Worm (Caenorhabditis elegans): ENCODE results near the gene T16A9.5.

- TF ChIP-seq dmd-4 (tag; optimal IDR thresholded peaks at IDR 0.05; ENCODE audit: borderline replicate concordance), result no peak
- no peak for TF ChIP-seq ceh-14 (tag; optimal IDR thresholded peaks at IDR 0.05)
- no peak for TF ChIP-seq pha-4 (tag; optimal IDR thresholded peaks at IDR 0.05)
Measured at ce11 chrV:14215106-14215505, at the start of gene T16A9.5.

All from whole organism, late embryonic.